Fruit fly (Drosophila melanogaster) whole organism, wandering third instar larva: ENCODE results near the gene CG17328.
A peak's percentile ranks its signal among the peaks of the same experiment; 100 is the strongest.

ENCODE experiments used
- Abd-B ChIP-seq: fragments of >200 bp; optimal IDR thresholded peaks from 2 replicates; lab custom pipeline; 2017; ENCODE audit warnings: missing biosample characterization, missing genetic modification characterization
- CG9705 ChIP-seq: fragments of 200-800 bp; sonication (Bioruptor generic); optimal IDR thresholded peaks from 2 replicates; lab custom pipeline; 2018; ENCODE audit warnings: missing biosample characterization, mild to moderate bottlenecking, missing genetic modification characterization
- Dfd ChIP-seq: fragments of >200 bp; optimal IDR thresholded peaks from 2 replicates; lab custom pipeline; 2017; ENCODE audit warnings: missing biosample characterization, missing genetic modification characterization
- Dif ChIP-seq: fragments of 200-275, 200-300 bp; sonication (Bioruptor generic); optimal IDR thresholded peaks from 2 replicates; lab custom pipeline; 2018; ENCODE audit warnings: missing biosample characterization, missing genetic modification characterization; ENCODE audit not compliant: partially characterized antibody
- GATAd ChIP-seq: sonication (Bioruptor generic); optimal IDR thresholded peaks from 2 replicates; lab custom pipeline; 2016; ENCODE audit warnings: missing biosample characterization, missing genetic modification characterization
- HLH106 ChIP-seq: fragments of 200-800 bp; optimal IDR thresholded peaks from 3 replicates; lab custom pipeline; 2019; ENCODE audit warnings: missing biosample characterization, mild to moderate bottlenecking, missing genetic modification characterization, moderate library complexity
- Hnf4 ChIP-seq: fragments of 200-800 bp; sonication (Bioruptor generic); optimal IDR thresholded peaks from 2 replicates; lab custom pipeline; 2016; ENCODE audit warnings: missing biosample characterization, mild to moderate bottlenecking, missing genetic modification characterization
- Hr78 ChIP-seq: fragments of >200 bp; optimal IDR thresholded peaks from 2 replicates; lab custom pipeline; 2017; ENCODE audit warnings: missing biosample characterization, missing genetic modification characterization
- Myc ChIP-seq: fragments of >200 bp; optimal IDR thresholded peaks from 2 replicates; lab custom pipeline; 2017
- N ChIP-seq: fragments of >200 bp; optimal IDR thresholded peaks from 2 replicates; lab custom pipeline; 2018; ENCODE audit warnings: missing biosample characterization, missing external identifiers, missing genetic modification characterization
- OdsH ChIP-seq: fragments of 200-800 bp; sonication (Bioruptor generic); optimal IDR thresholded peaks from 2 replicates; lab custom pipeline; 2016; ENCODE audit warnings: missing biosample characterization, mild to moderate bottlenecking, missing genetic modification characterization
- Rel ChIP-seq, 2 experiments: fragments of 200-800 bp; sonication (Bioruptor generic) in 1 of 2; optimal IDR thresholded peaks; 2 replicates in 1 of 2; 3 replicates in 1 of 2; lab custom pipeline; 2016 to 2019; ENCODE audit warnings: mild to moderate bottlenecking in 2 of 2, missing biosample characterization in 2 of 2, missing genetic modification characterization in 2 of 2, moderate library complexity in 1 of 2
- Sp1 ChIP-seq: fragments of 200-800 bp; sonication (Bioruptor generic); optimal IDR thresholded peaks from 3 replicates; lab custom pipeline; 2019; ENCODE audit warnings: missing biosample characterization, mild to moderate bottlenecking, missing genetic modification characterization, moderate library complexity
- br ChIP-seq: fragments of 200-800 bp; sonication (Bioruptor generic); optimal IDR thresholded peaks from 2 replicates; lab custom pipeline; 2016; ENCODE audit warnings: missing biosample characterization, missing genetic modification characterization
- brk ChIP-seq: fragments of 200-800 bp; sonication (Bioruptor generic); optimal IDR thresholded peaks from 2 replicates; lab custom pipeline; 2016; ENCODE audit warnings: missing biosample characterization, mild to moderate bottlenecking, missing genetic modification characterization
- dmrt93B ChIP-seq: fragments of 200-800 bp; sonication (Bioruptor generic); optimal IDR thresholded peaks from 2 replicates; lab custom pipeline; 2018; ENCODE audit warnings: missing biosample characterization, mild to moderate bottlenecking, missing genetic modification characterization
- dsf ChIP-seq: sonication (Bioruptor generic); optimal IDR thresholded peaks from 2 replicates; lab custom pipeline; 2016; ENCODE audit warnings: missing biosample characterization, missing genetic modification characterization, borderline replicate concordance
- ey ChIP-seq: fragments of 200-800 bp; sonication (Bioruptor generic); optimal IDR thresholded peaks from 2 replicates; lab custom pipeline; 2016; ENCODE audit warnings: missing biosample characterization, missing genetic modification characterization
- foxo ChIP-seq, 2 experiments: fragments of 200-800 bp; sonication (Bioruptor generic); optimal IDR thresholded peaks; 2 replicates in 1 of 2; 3 replicates in 1 of 2; lab custom pipeline; 2016 to 2017; ENCODE audit warnings: missing biosample characterization in 2 of 2, missing genetic modification characterization in 2 of 2
- fru ChIP-seq: fragments of 200-800 bp; sonication (Bioruptor generic); optimal IDR thresholded peaks from 3 replicates; lab custom pipeline; 2016; ENCODE audit warnings: missing biosample characterization, mild to moderate bottlenecking, missing genetic modification characterization
- h ChIP-seq: fragments of 200-800 bp; sonication (Bioruptor generic); optimal IDR thresholded peaks from 3 replicates; lab custom pipeline; 2016; ENCODE audit warnings: missing biosample characterization, mild to moderate bottlenecking, missing genetic modification characterization
- jim ChIP-seq: fragments of 175-275, 200-325 bp; sonication (Bioruptor generic); optimal IDR thresholded peaks from 2 replicates; lab custom pipeline; 2016; ENCODE audit warnings: missing biosample characterization, mild to moderate bottlenecking, missing genetic modification characterization
- psq ChIP-seq: fragments of 200-800 bp; sonication (Bioruptor generic); optimal IDR thresholded peaks from 3 replicates; lab custom pipeline; 2017; ENCODE audit warnings: missing biosample characterization, mild to moderate bottlenecking, missing genetic modification characterization, moderate library complexity
- rgr ChIP-seq: fragments of 200-800 bp; sonication (Bioruptor generic); optimal IDR thresholded peaks from 3 replicates; lab custom pipeline; 2016; ENCODE audit warnings: missing biosample characterization, mild to moderate bottlenecking, missing genetic modification characterization
- sage ChIP-seq: fragments of 200-800 bp; sonication (Bioruptor generic); optimal IDR thresholded peaks from 2 replicates; lab custom pipeline; 2016; ENCODE audit warnings: missing biosample characterization, mild to moderate bottlenecking, missing genetic modification characterization
- sv ChIP-seq: fragments of 200-800 bp; sonication (Bioruptor generic); optimal IDR thresholded peaks from 3 replicates; lab custom pipeline; 2016; ENCODE audit warnings: missing biosample characterization, missing genetic modification characterization
- tai ChIP-seq: sonication (Bioruptor generic); optimal IDR thresholded peaks from 2 replicates; lab custom pipeline; 2016; ENCODE audit warnings: missing biosample characterization, missing genetic modification characterization
- woc ChIP-seq: sonication (Bioruptor generic); optimal IDR thresholded peaks from 2 replicates; lab custom pipeline; 2016; ENCODE audit warnings: missing biosample characterization, mild to moderate bottlenecking, missing genetic modification characterization

CG17328 gene

DNA sequence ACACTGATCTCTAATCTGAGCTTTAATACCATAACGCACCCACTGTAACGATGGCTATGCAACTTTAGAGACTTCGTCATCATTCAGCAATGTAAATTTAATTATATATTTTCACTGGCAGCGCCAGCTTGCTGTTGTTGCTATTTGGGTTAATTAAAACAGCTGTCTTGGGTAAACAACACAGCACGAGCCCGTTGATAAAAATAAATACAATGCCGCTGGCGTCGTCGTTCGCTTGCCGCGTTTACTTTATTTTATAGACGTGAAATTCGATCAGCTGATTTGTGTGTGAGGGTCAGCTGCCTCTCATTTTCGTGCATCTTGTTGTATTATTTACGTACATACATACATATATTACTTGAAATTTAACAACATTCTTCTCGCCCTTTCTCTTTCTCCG lies 27.0 kb upstream of the CG17328 start (continued):
- TF ChIP-seq tai (GFP tag; lab: Kevin White, UChicago) (peak; percentile 67), dsf (GFP tag; lab: Kevin White, UChicago) (no peak)

DNA sequence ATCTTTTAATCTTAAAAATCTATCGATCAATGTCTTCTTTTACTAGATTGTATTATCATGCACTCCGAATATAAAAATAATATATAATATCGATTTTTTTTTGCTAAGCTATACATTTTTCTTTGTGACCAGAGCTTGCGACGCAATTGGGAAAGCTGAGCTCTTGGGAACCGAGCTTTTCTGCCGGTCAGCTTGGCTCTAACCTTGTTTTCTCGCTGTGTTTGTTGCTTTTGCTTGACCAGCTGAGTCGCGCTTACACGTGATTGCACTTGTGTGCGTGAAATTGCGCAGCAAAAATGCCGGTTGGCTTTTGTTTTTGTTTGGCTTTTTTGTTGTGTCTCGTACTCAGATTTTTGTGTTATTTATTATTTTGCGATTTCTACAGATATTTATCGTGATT lies 26.3 kb upstream of the CG17328 start:
- no peak for TF ChIP-seq jim (GFP tag; lab: Kevin White, UChicago)
- TF ChIP-seq Rel (GFP tag; optimal IDR thresholded peaks at IDR 0.05; lab: Kevin White, UChicago) = no peak
- TF ChIP-seq Rel (tag; optimal IDR thresholded peaks at IDR 0.05; lab: Kevin White, UChicago) = peak; percentile 5
- TF ChIP-seq, all 38 proteins: peak for 1

DNA sequence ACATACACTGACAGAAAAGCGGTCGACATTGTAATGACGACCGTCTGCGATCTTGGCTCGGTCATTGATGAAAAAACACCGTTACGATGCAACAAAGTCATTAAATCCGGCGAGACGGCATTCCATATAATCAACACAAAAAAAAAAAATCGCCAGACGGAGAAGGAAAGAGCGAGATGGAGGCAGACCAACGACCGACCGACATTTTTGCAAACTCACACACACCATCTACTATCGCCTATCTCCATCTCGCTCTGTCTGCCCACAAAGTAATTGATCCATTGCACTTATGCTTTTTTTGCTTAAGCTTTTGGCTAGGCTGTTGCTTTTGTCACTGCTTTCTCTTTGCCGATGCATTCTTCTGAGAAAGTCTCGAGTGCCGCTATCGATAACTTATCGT lies 25.6 kb upstream of the CG17328 start:
- TF ChIP-seq Dfd (GFP tag; lab: Kevin White, UChicago) (no peak), Myc (no peak), foxo (GFP tag; optimal IDR thresholded peaks at IDR 0.05; lab: Kevin White, UChicago) (no peak), rgr (GFP tag; lab: Kevin White, UChicago) (no peak), Sp1 (GFP tag; lab: Kevin White, UChicago) (no peak)

DNA sequence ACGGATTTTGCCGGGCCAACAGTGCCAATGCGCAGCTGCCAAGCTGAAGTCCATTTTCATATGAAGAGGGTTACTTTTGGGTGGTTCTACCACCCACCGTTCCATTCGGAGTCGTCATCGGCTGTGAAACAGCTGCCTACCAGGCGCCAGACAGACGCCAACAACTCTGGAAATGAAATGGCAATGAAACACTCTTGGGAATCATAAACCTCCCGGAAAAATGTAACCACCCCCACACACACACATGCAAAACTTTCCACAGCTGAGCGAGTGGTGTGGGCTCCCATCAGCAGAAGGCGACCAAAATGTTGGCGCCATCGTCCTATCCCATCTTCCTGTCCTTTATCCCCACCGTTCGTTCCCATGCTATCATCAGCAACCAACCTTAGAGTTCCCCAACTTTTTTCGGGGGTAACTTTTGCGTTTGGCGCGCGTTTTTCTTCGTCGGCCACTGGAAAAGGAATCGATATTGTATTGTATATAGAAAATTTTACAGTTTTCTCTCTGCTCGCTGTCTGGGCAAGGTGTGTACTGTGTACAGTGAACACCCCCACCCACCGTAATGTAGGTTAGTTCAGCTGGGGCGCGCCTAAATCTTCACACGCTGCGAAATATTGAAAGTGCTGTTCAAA lies 24.4 kb upstream of the CG17328 start:
- TF ChIP-seq Dif (GFP tag; lab: Kevin White, UChicago) = peak; percentile 6
- no peak for TF ChIP-seq Abd-B (GFP tag; lab: Kevin White, UChicago)

DNA sequence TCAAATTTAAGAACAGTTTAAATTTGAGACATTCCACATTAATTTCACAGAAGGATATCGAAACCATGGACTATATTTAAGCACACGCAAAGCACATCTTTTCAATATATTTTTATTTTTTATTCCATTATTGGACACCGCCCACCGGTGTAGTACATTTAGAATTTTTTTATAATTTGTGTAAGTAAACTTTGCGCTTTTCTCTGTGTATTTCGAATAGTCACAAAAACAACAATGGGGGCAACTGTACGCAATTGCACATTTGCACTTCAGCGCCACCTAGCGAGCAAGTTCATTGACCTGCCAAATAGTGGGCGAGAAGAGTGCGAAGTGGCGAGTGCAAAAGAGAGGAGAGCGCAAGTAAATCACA lies 23.9 kb upstream of the CG17328 start:
- no peak for TF ChIP-seq Dfd (GFP tag; lab: Kevin White, UChicago)
- no peak for TF ChIP-seq Dif (GFP tag; lab: Kevin White, UChicago)
- no peak for TF ChIP-seq dmrt93B
- peak; percentile 4 for TF ChIP-seq br (GFP tag; lab: Kevin White, UChicago)
- TF ChIP-seq fru (GFP tag; lab: Kevin White, UChicago) = peak; percentile 12
- peak; percentile 8 for TF ChIP-seq Sp1 (GFP tag; lab: Kevin White, UChicago)
- TF ChIP-seq brk (GFP tag; lab: Kevin White, UChicago) = no peak
- TF ChIP-seq OdsH (GFP tag; lab: Kevin White, UChicago) = no peak
- peak; percentile 20 for TF ChIP-seq sv
- peak in 1 of 2 experiments; percentile 30 for TF ChIP-seq foxo (GFP tag; optimal IDR thresholded peaks at IDR 0.05; lab: Kevin White, UChicago)
- peak; percentile 21 for TF ChIP-seq h (GFP tag; lab: Kevin White, UChicago)
- TF ChIP-seq sage (GFP tag; lab: Kevin White, UChicago) = no peak
- peak; percentile 8 for TF ChIP-seq HLH106 (tag; lab: Kevin White, UChicago)

DNA sequence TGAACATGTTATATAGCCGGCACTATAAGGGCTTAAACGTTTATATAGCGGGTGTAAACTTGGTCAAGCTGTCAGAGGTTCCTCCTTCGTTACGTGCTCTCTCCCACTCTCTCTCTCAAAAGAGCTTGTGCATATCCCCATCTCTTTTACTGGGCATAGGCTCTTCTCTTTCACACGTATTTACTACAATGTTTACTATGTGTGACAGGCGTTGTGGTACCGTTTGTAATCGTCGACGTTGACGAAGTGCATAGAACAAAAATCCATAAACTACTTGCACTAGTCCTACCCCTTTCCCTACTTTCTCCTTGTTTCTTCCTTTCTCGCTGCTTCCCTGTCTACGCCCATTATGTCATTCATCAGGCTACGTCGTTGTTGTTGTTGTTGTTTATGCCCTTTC lies 22.9 kb upstream of the CG17328 start:
- no peak for TF ChIP-seq Abd-B (GFP tag; lab: Kevin White, UChicago)
- TF ChIP-seq Sp1 (GFP tag; lab: Kevin White, UChicago) = no peak
- TF ChIP-seq Dfd (GFP tag; lab: Kevin White, UChicago) = no peak
- TF ChIP-seq N = no peak

DNA sequence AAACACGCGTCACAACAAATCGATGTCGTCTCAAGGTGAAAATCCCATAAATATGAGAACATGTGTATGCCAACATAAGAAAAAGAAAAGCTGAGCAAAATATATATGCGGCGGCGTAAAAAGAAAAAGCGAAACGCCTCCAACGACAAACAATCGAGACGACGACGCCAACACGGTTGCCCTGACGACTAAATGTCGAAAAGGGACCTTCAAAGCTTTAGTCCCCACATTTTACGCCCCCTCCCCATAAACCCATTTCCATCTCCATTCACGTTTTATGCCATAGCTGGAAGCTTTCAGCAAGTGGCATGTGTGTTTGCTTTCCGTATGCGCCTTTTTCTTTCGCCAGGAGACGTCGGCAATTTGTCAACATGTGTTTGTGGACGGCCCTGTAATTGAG lies 21.8 kb upstream of the CG17328 start:
- TF ChIP-seq woc (GFP tag; lab: Kevin White, UChicago) (no peak), Hnf4 (GFP tag; lab: Kevin White, UChicago) (no peak), N (no peak), tai (GFP tag; lab: Kevin White, UChicago) (no peak), Hr78 (GFP tag; lab: Kevin White, UChicago) (no peak), fru (GFP tag; lab: Kevin White, UChicago) (no peak), brk (GFP tag; lab: Kevin White, UChicago) (no peak), GATAd (GFP tag; lab: Kevin White, UChicago) (no peak), ey (GFP tag; lab: Kevin White, UChicago) (no peak), foxo (GFP tag; optimal IDR thresholded peaks at IDR 0.05; lab: Kevin White, UChicago) (no peak), Rel (GFP tag; optimal IDR thresholded peaks at IDR 0.05; lab: Kevin White, UChicago) (no peak), Rel (tag; optimal IDR thresholded peaks at IDR 0.05; lab: Kevin White, UChicago) (no peak), Abd-B (GFP tag; lab: Kevin White, UChicago) (no peak), OdsH (GFP tag; lab: Kevin White, UChicago) (no peak), psq (GFP tag; lab: Kevin White, UChicago) (no peak), Dif (GFP tag; lab: Kevin White, UChicago) (no peak), sage (GFP tag; lab: Kevin White, UChicago) (no peak), jim (GFP tag; lab: Kevin White, UChicago) (no peak), CG9705 (GFP tag; lab: Kevin White, UChicago) (no peak)
